Fruit fly (Drosophila melanogaster): Measurements from ENCODE around the gene CG3699.
A peak's percentile ranks its signal among the peaks of the same experiment; 100 is the strongest.

The CG3699 gene

dm6 chrX:953807-954206 lies 6.5 kb upstream of the CG3699 start (continued):
- no peak for TF ChIP-seq Adf1 (GFP tag; IDR thresholded peaks at IDR 0.05)
- no peak for TF ChIP-seq CG6272 (GFP tag; IDR thresholded peaks at IDR 0.05)
- TF ChIP-seq Opbp (GFP tag; IDR thresholded peaks at IDR 0.05; ENCODE audit: partially characterized antibody), result no peak
- TF ChIP-seq Ptx1 (GFP tag; IDR thresholded peaks at IDR 0.05), result peak; percentile 28; the same call in 1 of the 2 replicates
- TF ChIP-seq CG18599 (GFP tag; optimal IDR thresholded peaks at IDR 0.05), result peak; percentile 33
- no peak for TF ChIP-seq hbn (GFP tag; IDR thresholded peaks at IDR 0.05; ENCODE audit: partially characterized antibody)
- TF ChIP-seq Mes4 (GFP tag; optimal IDR thresholded peaks at IDR 0.05), result no peak
- no peak for TF ChIP-seq sisA (GFP tag; IDR thresholded peaks at IDR 0.05)
- TF ChIP-seq D19A (tag; optimal IDR thresholded peaks at IDR 0.05), result no peak
- no peak for TF ChIP-seq dm (GFP tag; optimal IDR thresholded peaks at IDR 0.05)
- TF ChIP-seq usp (GFP tag; optimal IDR thresholded peaks at IDR 0.05), result no peak
- TF ChIP-seq ttk (GFP tag; IDR thresholded peaks at IDR 0.05), result peak; percentile 20; the same call in 1 of the 2 replicates
- no peak for TF ChIP-seq otp (GFP tag; IDR thresholded peaks at IDR 0.05)
- peak; percentile 32; the same call in 2 of the 3 replicates for TF ChIP-seq row (GFP tag; IDR thresholded peaks at IDR 0.05)
- TF ChIP-seq grau (tag; optimal IDR thresholded peaks at IDR 0.05), result peak; percentile 4
- TF ChIP-seq CG7928 (GFP tag; optimal IDR thresholded peaks at IDR 0.05), result no peak
- TF ChIP-seq NC2β (GFP tag; optimal IDR thresholded peaks at IDR 0.05), result no peak
- no peak for TF ChIP-seq CG12236 (GFP tag; optimal IDR thresholded peaks at IDR 0.05)
- TF ChIP-seq CG9797 (GFP tag; optimal IDR thresholded peaks at IDR 0.05), result no peak
- TF ChIP-seq CG12659 (GFP tag; optimal IDR thresholded peaks at IDR 0.05), result no peak
- TF ChIP-seq Hr3 (GFP tag; optimal IDR thresholded peaks at IDR 0.05), result no peak
- 0 out of 3 replicates have a peak, but pooled peaks have one; percentile 33 for TF ChIP-seq dysf (GFP tag; IDR thresholded peaks at IDR 0.05)
- no peak for TF ChIP-seq ssp (GFP tag; IDR thresholded peaks at IDR 0.05)
- TF ChIP-seq CG12071 (GFP tag; optimal IDR thresholded peaks at IDR 0.05), result no peak
- no peak for TF ChIP-seq lov (optimal IDR thresholded peaks at IDR 0.05)
- no peak for TF ChIP-seq lov (GFP tag; IDR thresholded peaks at IDR 0.05)
- no peak for TF ChIP-seq phol (tag; optimal IDR thresholded peaks at IDR 0.05)
- TF ChIP-seq CG12769 (tag; optimal IDR thresholded peaks at IDR 0.05), result peak; percentile 5
- TF ChIP-seq mld (GFP tag; IDR thresholded peaks at IDR 0.05; ENCODE audit: partially characterized antibody), result no peak
- no peak for TF ChIP-seq Nf-YA (GFP tag; IDR thresholded peaks at IDR 0.05)
- peak in 1 of 2 experiments; percentile 9 for TF ChIP-seq Pdp1 (GFP tag; optimal IDR thresholded peaks at IDR 0.05)
- TF ChIP-seq Ada2b (GFP tag; IDR thresholded peaks at IDR 0.05), result 0 out of 2 replicates have a peak, but pooled peaks have one; percentile 23
- TF ChIP-seq corto (GFP tag; optimal IDR thresholded peaks at IDR 0.05), result no peak
- TF ChIP-seq Side (GFP tag; optimal IDR thresholded peaks at IDR 0.05), result no peak
- TF ChIP-seq nom (GFP tag; optimal IDR thresholded peaks at IDR 0.05), result no peak
- no peak for TF ChIP-seq CG6175 (GFP tag; IDR thresholded peaks at IDR 0.05)
- no peak for TF ChIP-seq CG10321 (GFP tag; IDR thresholded peaks at IDR 0.05)
- no peak for TF ChIP-seq trh (GFP tag; optimal IDR thresholded peaks at IDR 0.05)
- TF ChIP-seq Ets65A (GFP tag), result peak; percentile 76
- TF ChIP-seq stc (GFP tag; IDR thresholded peaks at IDR 0.05), result no peak
- no peak for TF ChIP-seq C15 (GFP tag; IDR thresholded peaks at IDR 0.05)
- no peak for TF ChIP-seq Atf-2 (GFP tag; optimal IDR thresholded peaks at IDR 0.05)
- no peak for TF ChIP-seq bigmax (GFP tag; optimal IDR thresholded peaks at IDR 0.05)
- no peak for TF ChIP-seq CG17359 (tag; optimal IDR thresholded peaks at IDR 0.05)
- no peak for TF ChIP-seq z (GFP tag; IDR thresholded peaks at IDR 0.05)
- TF ChIP-seq HmgZ (tag; optimal IDR thresholded peaks at IDR 0.05), result no peak
- TF ChIP-seq CG33557 (GFP tag; optimal IDR thresholded peaks at IDR 0.05), result no peak
- TF ChIP-seq hkb (optimal IDR thresholded peaks at IDR 0.05), result no peak
- 0 out of 2 replicates have a peak, but pooled peaks have one; percentile 22 for TF ChIP-seq hkb (GFP tag; IDR thresholded peaks at IDR 0.05)
- TF ChIP-seq CG17328 (GFP tag; IDR thresholded peaks at IDR 0.05), result no peak
- TF ChIP-seq cad (GFP tag; optimal IDR thresholded peaks at IDR 0.05), result no peak
- no peak for TF ChIP-seq Sox100B (GFP tag; optimal IDR thresholded peaks at IDR 0.05)
- no peak for TF ChIP-seq Hmr (GFP tag; optimal IDR thresholded peaks at IDR 0.05)

Data from whole organism, embryonic.